Worm (Caenorhabditis elegans) whole organism, early embryonic: ENCODE data around the gene F19C7.8.

Experiments
- B0310.2 ChIP-seq: sonication (generic microtip); optimal IDR thresholded peaks from 2 replicates; lab custom pipeline; 2016; ENCODE audit warnings: mild to moderate bottlenecking, missing genetic modification characterization, missing compliant biosample characterization
- F13C5.2 ChIP-seq: sonication (generic microtip); optimal IDR thresholded peaks from 2 replicates; lab custom pipeline; 2017; ENCODE audit warnings: mild to moderate bottlenecking, missing genetic modification characterization, inconsistent platforms, missing compliant biosample characterization
- aly-1 ChIP-seq: sonication (generic microtip); optimal IDR thresholded peaks from 2 replicates; lab custom pipeline; 2016; ENCODE audit warnings: missing genetic modification characterization, missing compliant biosample characterization
- ama-1 ChIP-seq: fragments of 150-350 bp; optimal IDR thresholded peaks from 2 replicates; lab custom pipeline; 2014
- ceh-13 ChIP-seq: fragments of 200-800 bp; sonication (Bioruptor generic); optimal IDR thresholded peaks from 2 replicates; lab custom pipeline; 2018; ENCODE audit warnings: mild to moderate bottlenecking, missing genetic modification characterization, missing compliant biosample characterization
- ceh-36 ChIP-seq: sonication (generic microtip); optimal IDR thresholded peaks from 2 replicates; lab custom pipeline; 2016; ENCODE audit warnings: missing genetic modification characterization, inconsistent platforms, missing compliant biosample characterization
- ets-7 ChIP-seq: sonication (generic microtip); optimal IDR thresholded peaks from 2 replicates; lab custom pipeline; 2016; ENCODE audit warnings: missing genotype, missing genetic modification characterization, missing compliant biosample characterization
- flt-1 ChIP-seq: fragments of 200-800 bp; sonication (Bioruptor generic); IDR thresholded peaks from 2 replicates; pipeline ENCODE4 v1.3.6; 2022; ENCODE audit warnings: missing genetic modification characterization, missing compliant biosample characterization
- hmbx-1 ChIP-seq: sonication (generic microtip); optimal IDR thresholded peaks from 2 replicates; lab custom pipeline; 2016; ENCODE audit warnings: mild to moderate bottlenecking, missing genetic modification characterization, missing compliant biosample characterization
- hmg-4 ChIP-seq: fragments of 200-800 bp; sonication (Bioruptor generic); optimal IDR thresholded peaks from 2 replicates; lab custom pipeline; 2018; ENCODE audit warnings: mild to moderate bottlenecking, missing genetic modification characterization, missing compliant biosample characterization
- hnd-1 ChIP-seq: sonication (generic microtip); optimal IDR thresholded peaks from 2 replicates; lab custom pipeline; 2016; ENCODE audit warnings: missing genetic modification characterization, missing compliant biosample characterization
- pes-1 ChIP-seq: fragments of 200-800 bp; sonication (Bioruptor generic); IDR thresholded peaks from 2 replicates; pipeline ENCODE4 v1.3.6; 2022; ENCODE audit warnings: missing genetic modification reagents, missing genetic modification characterization, missing compliant biosample characterization
- scrt-1 ChIP-seq: fragments of 200-800 bp; sonication (Bioruptor generic); IDR thresholded peaks from 2 replicates; pipeline ENCODE4 v1.3.6; 2022; ENCODE audit warnings: missing genetic modification characterization, missing compliant biosample characterization
- sea-1 ChIP-seq: fragments of 200-800 bp; sonication (Bioruptor generic); conservative IDR thresholded peaks from 2 replicates; pipeline ENCODE4 v1.3.6; 2022; ENCODE audit warnings: missing genetic modification characterization, missing compliant biosample characterization
- tbx-11 ChIP-seq: fragments of 200-800 bp; sonication (Bioruptor generic); IDR thresholded peaks from 2 replicates; pipeline ENCODE4 v1.3.6; 2022; ENCODE audit warnings: missing genetic modification characterization, missing compliant biosample characterization
- tbx-37 ChIP-seq: fragments of 200-800 bp; sonication (Bioruptor generic); conservative IDR thresholded peaks from 2 replicates; pipeline ENCODE4 v1.3.6; 2022; ENCODE audit warnings: missing genetic modification reagents, missing genetic modification characterization, missing compliant biosample characterization
- tra-4 ChIP-seq: sonication (generic microtip); optimal IDR thresholded peaks from 2 replicates; lab custom pipeline; 2017; ENCODE audit warnings: missing genetic modification characterization, missing compliant biosample characterization

Gene F19C7.8

DNA sequence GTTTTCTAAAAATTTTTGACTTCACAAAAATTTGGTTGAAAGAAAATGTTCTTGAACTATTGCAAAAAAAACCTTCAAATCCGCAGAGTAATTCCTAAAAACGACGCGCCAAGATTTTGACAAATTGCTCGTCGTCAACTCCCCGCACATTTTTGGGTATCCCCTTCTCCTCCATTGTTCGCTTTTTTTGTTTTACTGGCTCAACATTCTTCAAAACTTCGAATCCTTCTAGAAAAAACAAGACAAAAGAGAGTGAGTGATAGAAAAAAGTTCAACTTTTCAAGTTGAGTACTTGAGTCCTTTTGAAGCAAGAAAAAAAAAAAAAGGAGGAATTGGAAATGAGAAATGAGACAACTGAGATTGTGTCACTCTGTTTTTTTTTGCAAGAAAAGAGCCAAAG is 61.0 kb downstream of the F19C7.8 start:
- no peak for TF ChIP-seq ama-1 (lab: Kevin White, UChicago)
- no peak for TF ChIP-seq tbx-11
- no peak for TF ChIP-seq hmg-4 (GFP tag; lab: Kevin White, UChicago)
- no peak for TF ChIP-seq aly-1
- no peak for TF ChIP-seq ets-7 (tag; lab: Kevin White, UChicago)
- no peak for TF ChIP-seq pes-1
- no peak for TF ChIP-seq ceh-36 (tag; lab: Kevin White, UChicago)
- no peak for TF ChIP-seq tra-4
- no peak for TF ChIP-seq ceh-13 (GFP tag; lab: Kevin White, UChicago)
- TF ChIP-seq F13C5.2 (tag; lab: Kevin White, UChicago), result no peak
- no peak for TF ChIP-seq B0310.2
- TF ChIP-seq tbx-37, result no peak
- no peak for TF ChIP-seq hnd-1 (tag; lab: Kevin White, UChicago)
- TF ChIP-seq sea-1 (GFP tag; lab: Robert Waterston, UW), result no peak
- TF ChIP-seq flt-1 (GFP tag; lab: Robert Waterston, UW), result no peak
- no peak for TF ChIP-seq scrt-1
- no peak for TF ChIP-seq hmbx-1 (tag; lab: Kevin White, UChicago)

DNA sequence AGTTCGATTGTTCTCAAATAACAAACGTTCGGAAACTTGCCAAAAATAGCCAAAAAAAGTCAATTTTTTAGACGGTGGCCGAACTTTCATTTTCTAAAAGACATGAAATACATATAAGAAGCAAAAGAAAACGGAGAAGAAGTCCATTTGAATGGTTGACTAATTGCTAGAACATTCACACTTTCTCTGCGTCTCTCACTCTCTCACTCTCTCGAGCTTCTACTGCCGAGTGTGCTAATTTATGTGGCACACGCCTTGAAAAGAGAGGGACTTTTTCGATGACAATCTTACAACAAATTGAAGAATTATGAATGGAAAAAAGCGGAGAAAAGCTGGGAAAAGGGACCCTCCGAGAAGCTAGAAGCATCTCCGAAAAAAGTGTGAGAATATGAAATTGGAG is 63.8 kb downstream of the F19C7.8 start:
- no peak for TF ChIP-seq scrt-1
- no peak for TF ChIP-seq pes-1
- TF ChIP-seq tbx-37, result no peak
- TF ChIP-seq sea-1 (GFP tag; lab: Robert Waterston, UW), result no peak
- TF ChIP-seq flt-1 (GFP tag; lab: Robert Waterston, UW), result no peak
- TF ChIP-seq hmbx-1 (tag; lab: Kevin White, UChicago), result no peak
- no peak for TF ChIP-seq hnd-1 (tag; lab: Kevin White, UChicago)
- no peak for TF ChIP-seq ets-7 (tag; lab: Kevin White, UChicago)
- no peak for TF ChIP-seq tbx-11
- no peak for TF ChIP-seq ceh-36 (tag; lab: Kevin White, UChicago)
- no peak for TF ChIP-seq aly-1
- no peak for TF ChIP-seq B0310.2
- no peak for TF ChIP-seq ama-1 (lab: Kevin White, UChicago)
- TF ChIP-seq ceh-13 (GFP tag; lab: Kevin White, UChicago), result no peak
- no peak for TF ChIP-seq hmg-4 (GFP tag; lab: Kevin White, UChicago)
- TF ChIP-seq F13C5.2 (tag; lab: Kevin White, UChicago), result no peak
- TF ChIP-seq tra-4, result no peak

DNA sequence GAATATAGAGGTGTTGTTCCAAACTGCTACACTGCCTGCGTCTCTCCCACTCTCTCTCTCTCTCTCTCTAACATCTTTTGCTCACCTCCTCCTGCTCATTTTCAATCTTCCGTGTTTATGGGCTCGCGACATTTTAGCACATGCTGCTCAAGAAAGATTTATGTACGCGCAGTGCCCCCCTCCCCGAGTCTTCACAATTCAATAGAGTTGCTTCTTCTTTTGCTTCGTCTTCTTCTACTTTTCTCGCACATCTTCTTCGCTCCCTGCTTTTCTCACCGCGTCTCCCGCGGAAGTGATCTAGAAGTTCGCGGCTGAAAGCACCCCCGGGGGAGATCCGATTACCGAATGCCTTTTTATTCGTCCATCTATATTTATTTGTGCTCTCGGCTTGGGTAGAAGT is 67.3 kb downstream of the F19C7.8 start:
- TF ChIP-seq flt-1 (GFP tag; lab: Robert Waterston, UW) (no peak), aly-1 (no peak), ceh-13 (GFP tag; lab: Kevin White, UChicago) (no peak), F13C5.2 (tag; lab: Kevin White, UChicago) (no peak), tbx-11 (no peak), ceh-36 (tag; lab: Kevin White, UChicago) (no peak), ama-1 (lab: Kevin White, UChicago) (no peak)

ce11 chrIV:4568402-4568891 is 69.4 kb downstream of the F19C7.8 start, which contains the start of gene F28E10.1:
F28E10.1 (plus strand) TSS chrIV:4568841.
- TF ChIP-seq ets-7 (tag; lab: Kevin White, UChicago) (no peak), sea-1 (GFP tag; lab: Robert Waterston, UW) (no peak), aly-1 (no peak), pes-1 (no peak), ceh-13 (GFP tag; lab: Kevin White, UChicago) (no peak), hnd-1 (tag; lab: Kevin White, UChicago) (no peak), B0310.2 (no peak)

- TF ChIP-seq ets-7 (tag; lab: Kevin White, UChicago) (no peak), aly-1 (no peak), B0310.2 (no peak), tra-4 (no peak), tbx-11 (no peak), scrt-1 (no peak), ama-1 (lab: Kevin White, UChicago) (no peak), ceh-13 (GFP tag; lab: Kevin White, UChicago) (no peak), sea-1 (GFP tag; lab: Robert Waterston, UW) (no peak), hnd-1 (tag; lab: Kevin White, UChicago) (no peak), flt-1 (GFP tag; lab: Robert Waterston, UW) (no peak), hmg-4 (GFP tag; lab: Kevin White, UChicago) (no peak), F13C5.2 (tag; lab: Kevin White, UChicago) (no peak)
These were observed 70.6 kb downstream of the F19C7.8 start, which contains the start of gene F28E10.4 for ce11 chrIV:4567343-4567742. F28E10.4 (minus strand) TSS chrIV:4567443.

ce11 chrIV:4565882-4566281 is 72.0 kb downstream of the F19C7.8 start:
- TF ChIP-seq ceh-13 (GFP tag; lab: Kevin White, UChicago) (no peak), B0310.2 (no peak), sea-1 (GFP tag; lab: Robert Waterston, UW) (no peak)

DNA sequence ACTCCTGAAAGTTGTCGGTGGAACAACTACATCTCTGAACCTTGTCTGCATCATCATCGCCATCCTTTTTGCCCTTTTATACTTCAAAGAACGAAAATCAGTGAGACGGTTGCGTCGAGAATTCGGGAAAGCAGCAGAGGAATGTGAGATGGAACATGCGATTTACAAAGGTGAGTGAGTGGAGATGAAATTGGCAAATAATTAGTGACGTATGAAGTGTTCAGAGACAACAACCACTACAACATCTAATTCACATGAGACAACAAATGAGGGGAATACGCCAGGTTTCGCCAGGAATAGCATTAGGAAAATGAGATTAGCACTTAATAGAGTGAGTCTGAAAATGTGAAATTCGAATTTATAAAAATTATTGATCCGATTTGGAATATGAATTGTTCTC is 73.4 kb downstream of the F19C7.8 start:
- TF ChIP-seq ama-1 (lab: Kevin White, UChicago) (no peak), ceh-13 (GFP tag; lab: Kevin White, UChicago) (no peak), aly-1 (no peak), ets-7 (tag; lab: Kevin White, UChicago) (no peak), tra-4 (no peak), flt-1 (GFP tag; lab: Robert Waterston, UW) (no peak), hmbx-1 (tag; lab: Kevin White, UChicago) (no peak), tbx-11 (no peak), ceh-36 (tag; lab: Kevin White, UChicago) (no peak), pes-1 (no peak), hmg-4 (GFP tag; lab: Kevin White, UChicago) (no peak), B0310.2 (no peak), sea-1 (GFP tag; lab: Robert Waterston, UW) (no peak)

DNA sequence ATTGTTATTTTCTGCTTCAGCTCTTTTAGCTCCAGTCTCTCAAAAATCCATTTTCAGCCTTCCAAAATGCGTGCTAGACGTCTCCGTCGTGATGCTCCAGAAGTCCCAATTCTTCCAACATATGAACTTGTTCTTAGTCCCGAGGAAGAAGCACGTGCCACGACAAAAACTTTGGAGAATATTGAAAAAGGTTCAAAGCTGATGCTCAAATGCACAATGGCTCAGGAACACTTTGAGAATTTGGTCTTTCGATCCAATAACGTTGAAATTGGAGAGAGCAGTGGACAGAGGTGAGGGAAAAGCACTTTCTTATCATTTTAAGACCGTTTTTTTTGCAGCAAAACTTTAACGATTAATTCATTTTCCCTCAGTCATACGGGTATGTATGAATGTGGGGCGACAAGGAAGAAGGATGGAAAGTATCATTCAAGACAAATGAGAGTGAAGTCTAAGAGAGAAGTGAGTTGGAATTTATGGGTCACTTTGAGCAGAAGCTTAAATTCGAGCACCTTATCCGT is 75.2 kb downstream of the F19C7.8 start, which contains the start of gene igeg-1:
TSS of gene igeg-1 (plus strand) at position 51 of the 518 bp plus-strand sequence.
- TF ChIP-seq ceh-36 (tag; lab: Kevin White, UChicago), result no peak
- TF ChIP-seq hmg-4 (GFP tag; lab: Kevin White, UChicago), result no peak
- TF ChIP-seq aly-1, result no peak
- no peak for TF ChIP-seq ceh-13 (GFP tag; lab: Kevin White, UChicago)
- TF ChIP-seq tbx-37, result no peak
- TF ChIP-seq ama-1 (lab: Kevin White, UChicago), result no peak
- no peak for TF ChIP-seq flt-1 (GFP tag; lab: Robert Waterston, UW)
- no peak for TF ChIP-seq hmbx-1 (tag; lab: Kevin White, UChicago)
- TF ChIP-seq ets-7 (tag; lab: Kevin White, UChicago), result no peak
- no peak for TF ChIP-seq B0310.2
- TF ChIP-seq tbx-11, result no peak
- TF ChIP-seq scrt-1, result no peak
- TF ChIP-seq F13C5.2 (tag; lab: Kevin White, UChicago), result no peak
- no peak for TF ChIP-seq tra-4
- TF ChIP-seq pes-1, result no peak
- no peak for TF ChIP-seq sea-1 (GFP tag; lab: Robert Waterston, UW)
- no peak for TF ChIP-seq hnd-1 (tag; lab: Kevin White, UChicago)
